Worm (Caenorhabditis elegans): ENCODE measurements around the gene dnj-20.

Gene dnj-20

ce11 chrII:9592737-9593136 lies 31.2 kb downstream of the dnj-20 start, which contains the start of gene parp-2:
TSS of gene parp-2 (plus strand) at chrII:9593037.
- TF ChIP-seq unc-62 (GFP tag; optimal IDR thresholded peaks at IDR 0.05), result no peak

- TF ChIP-seq unc-62 (GFP tag; optimal IDR thresholded peaks at IDR 0.05), result no peak
Measured at ce11 chrII:9591071-9591470, 32.9 kb downstream of the dnj-20 start, which contains the start of the genes E02H1.1 and tag-124. TSS of gene E02H1.1 (minus strand) at chrII:9591164. TSS of gene tag-124 (plus strand) at chrII:9591292.

ce11 chrII:9589667-9590066 lies 34.3 kb downstream of the dnj-20 start, which contains the start of gene eral-1:
TSS of gene eral-1 (minus strand) at chrII:9589767.
- no peak for TF ChIP-seq unc-62 (GFP tag; optimal IDR thresholded peaks at IDR 0.05)

- no peak for TF ChIP-seq unc-62 (GFP tag; optimal IDR thresholded peaks at IDR 0.05)
Measured at ce11 chrII:9586734-9587209, 37.2 kb downstream of the dnj-20 start, which contains the start of gene ugt-58. TSS of gene ugt-58 (minus strand) at chrII:9586784.

- TF ChIP-seq unc-62 (GFP tag; optimal IDR thresholded peaks at IDR 0.05), result no peak
Measured at ce11 chrII:9583461-9583860, 40.5 kb downstream of the dnj-20 start, which contains the start of gene wee-1.1. TSS of gene wee-1.1 (minus strand) at chrII:9583561.

- no peak for TF ChIP-seq unc-62 (GFP tag; optimal IDR thresholded peaks at IDR 0.05)
Measured at ce11 chrII:9577630-9578029, 46.3 kb downstream of the dnj-20 start.

- TF ChIP-seq unc-62 (GFP tag; optimal IDR thresholded peaks at IDR 0.05), result no peak
Measured at ce11 chrII:9576707-9577106, 47.3 kb downstream of the dnj-20 start.

ce11 chrII:9575670-9576069 lies 48.3 kb downstream of the dnj-20 start, which contains the start of gene exc-7:
TSS of gene exc-7 (plus strand) at chrII:9575970.
- TF ChIP-seq unc-62 (GFP tag; optimal IDR thresholded peaks at IDR 0.05), result no peak

ce11 chrII:9574406-9574805 lies 49.6 kb downstream of the dnj-20 start:
- TF ChIP-seq unc-62 (GFP tag; optimal IDR thresholded peaks at IDR 0.05), result no peak

ce11 chrII:9573412-9573811 lies 50.6 kb downstream of the dnj-20 start:
- no peak for TF ChIP-seq unc-62 (GFP tag; optimal IDR thresholded peaks at IDR 0.05)
